Worm (Caenorhabditis elegans): ENCODE results near the gene srxa-5.

srxa-5 gene

ce11 chrIII:6489493-6489892 lies 43.3 kb upstream of the srxa-5 start, which contains the start of gene rpt-3:
Gene rpt-3, plus strand, starts transcription at chrIII:6489793.
- no peak for TF ChIP-seq ceh-28 (tag; optimal IDR thresholded peaks at IDR 0.05)
- no peak for TF ChIP-seq ztf-11 (tag; optimal IDR thresholded peaks at IDR 0.05)
- TF ChIP-seq elt-2 (tag; optimal IDR thresholded peaks at IDR 0.05): no peak
- no peak for TF ChIP-seq daf-12 (tag; optimal IDR thresholded peaks at IDR 0.05)
- TF ChIP-seq nhr-43 (tag; optimal IDR thresholded peaks at IDR 0.05; ENCODE audit: poor library complexity, severe bottlenecking): no peak
- no peak for TF ChIP-seq lin-15B (tag; optimal IDR thresholded peaks at IDR 0.05)
- no peak for TF ChIP-seq pha-4 (tag; optimal IDR thresholded peaks at IDR 0.05)

DNA sequence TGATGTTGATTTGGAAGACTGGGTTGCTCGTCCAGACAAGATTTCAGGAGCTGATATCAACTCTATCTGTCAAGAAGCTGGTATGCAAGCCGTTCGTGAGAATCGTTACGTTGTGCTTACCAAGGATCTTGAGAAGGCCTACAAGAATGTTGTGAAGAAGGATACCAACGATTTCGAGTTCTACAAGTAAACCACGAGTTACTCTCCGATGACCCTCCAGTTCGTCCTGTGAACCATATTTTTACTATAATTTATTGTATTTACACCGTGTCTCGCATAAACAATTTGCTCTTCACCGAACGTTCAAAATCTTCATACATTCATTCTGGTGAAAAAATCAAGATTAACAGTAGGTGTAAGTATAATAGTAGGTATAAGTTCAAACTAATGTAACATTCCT lies 41.8 kb upstream of the srxa-5 start:
- TF ChIP-seq jun-1 (tag; optimal IDR thresholded peaks at IDR 0.05): no peak
- TF ChIP-seq hmg-11 (tag; optimal IDR thresholded peaks at IDR 0.05): no peak
- TF ChIP-seq ceh-16 (tag; optimal IDR thresholded peaks at IDR 0.05): no peak
- no peak for TF ChIP-seq ztf-4 (tag; optimal IDR thresholded peaks at IDR 0.05)
- no peak for TF ChIP-seq lin-15B (tag; optimal IDR thresholded peaks at IDR 0.05)
- TF ChIP-seq lsy-12 (tag; optimal IDR thresholded peaks at IDR 0.05): no peak
- no peak for TF ChIP-seq egl-5 (tag; optimal IDR thresholded peaks at IDR 0.05)
- TF ChIP-seq nhr-77 (tag; optimal IDR thresholded peaks at IDR 0.05): no peak

- TF ChIP-seq nhr-28 (tag; optimal IDR thresholded peaks at IDR 0.05) (no peak), mml-1 (tag; optimal IDR thresholded peaks at IDR 0.05) (no peak), lin-39 (tag; optimal IDR thresholded peaks at IDR 0.05) (no peak), fos-1 (tag; optimal IDR thresholded peaks at IDR 0.05) (no peak), zag-1 (tag; optimal IDR thresholded peaks at IDR 0.05) (no peak), ceh-28 (tag; optimal IDR thresholded peaks at IDR 0.05) (no peak), ztf-11 (tag; optimal IDR thresholded peaks at IDR 0.05) (no peak), nhr-67 (tag; optimal IDR thresholded peaks at IDR 0.05) (no peak)
Measured at ce11 chrIII:6492807-6493206, 39.9 kb upstream of the srxa-5 start, which contains the start of gene srb-11. Gene srb-11, minus strand, starts transcription at chrIII:6492907.

DNA sequence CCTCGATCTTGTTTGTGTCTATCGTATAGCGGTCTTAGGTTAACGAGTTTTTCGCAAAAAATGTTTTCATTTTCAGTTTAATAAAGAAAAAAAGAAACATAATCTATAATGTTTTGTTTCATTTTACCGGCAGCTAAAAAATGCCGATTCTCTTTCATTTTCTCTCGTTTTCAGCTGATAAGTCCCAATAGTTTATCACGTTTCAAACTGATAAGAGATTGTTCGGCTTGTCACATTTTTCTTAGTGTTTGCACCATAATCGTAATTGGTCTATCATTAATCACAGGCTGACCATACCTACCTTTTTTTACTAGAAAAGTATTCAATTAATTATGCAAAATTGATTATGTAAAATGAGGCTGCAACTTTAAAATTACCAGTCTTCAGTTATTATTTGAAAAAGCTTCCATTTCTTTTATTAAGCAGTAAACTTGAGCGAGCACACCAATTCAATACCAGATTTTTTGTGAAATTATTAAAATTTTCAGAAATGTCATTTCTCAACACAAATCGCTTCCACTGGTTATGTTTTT lies 37.5 kb upstream of the srxa-5 start, which contains the start of gene F23F12.13:
Gene F23F12.13, plus strand, starts transcription at position 483 of the 533 bp plus-strand sequence.
- no peak for TF ChIP-seq snpc-4 (tag; optimal IDR thresholded peaks at IDR 0.05)
- TF ChIP-seq ama-1 (optimal IDR thresholded peaks at IDR 0.05): no peak
- TF ChIP-seq eor-1 (tag; optimal IDR thresholded peaks at IDR 0.05): no peak
- no peak for TF ChIP-seq ceh-82 (tag; optimal IDR thresholded peaks at IDR 0.05)
- TF ChIP-seq pha-4 (tag; optimal IDR thresholded peaks at IDR 0.05): peak; percentile 23
- TF ChIP-seq elt-2 (tag; optimal IDR thresholded peaks at IDR 0.05): peak; percentile 85
- no peak for TF ChIP-seq unc-62 (GFP tag; optimal IDR thresholded peaks at IDR 0.05)
- peak; percentile 77 for TF ChIP-seq pqm-1 (tag; optimal IDR thresholded peaks at IDR 0.05)
- no peak for TF ChIP-seq nfya-1 (tag; optimal IDR thresholded peaks at IDR 0.05; ENCODE audit: insufficient read depth)
- TF ChIP-seq fkh-10 (GFP tag; optimal IDR thresholded peaks at IDR 0.05): no peak

ce11 chrIII:6498176-6498575 lies 34.6 kb upstream of the srxa-5 start, which contains the start of gene sdz-15:
Gene sdz-15, plus strand, starts transcription at chrIII:6498476.
- no peak for TF ChIP-seq mml-1 (tag; optimal IDR thresholded peaks at IDR 0.05)
- TF ChIP-seq fkh-2 (tag; optimal IDR thresholded peaks at IDR 0.05): no peak
- no peak for TF ChIP-seq mdl-1 (tag; optimal IDR thresholded peaks at IDR 0.05)
- TF ChIP-seq pha-4 (tag; optimal IDR thresholded peaks at IDR 0.05): no peak
- no peak for TF ChIP-seq tbx-2 (tag; optimal IDR thresholded peaks at IDR 0.05)
- no peak for TF ChIP-seq fos-1 (tag; optimal IDR thresholded peaks at IDR 0.05)
- no peak for TF ChIP-seq ama-1 (optimal IDR thresholded peaks at IDR 0.05)
- no peak for TF ChIP-seq nhr-67 (tag; optimal IDR thresholded peaks at IDR 0.05)
- TF ChIP-seq unc-39 (tag; optimal IDR thresholded peaks at IDR 0.05): no peak
- TF ChIP-seq jun-1 (tag; optimal IDR thresholded peaks at IDR 0.05): no peak
- no peak for TF ChIP-seq elt-3 (tag; optimal IDR thresholded peaks at IDR 0.05)

DNA sequence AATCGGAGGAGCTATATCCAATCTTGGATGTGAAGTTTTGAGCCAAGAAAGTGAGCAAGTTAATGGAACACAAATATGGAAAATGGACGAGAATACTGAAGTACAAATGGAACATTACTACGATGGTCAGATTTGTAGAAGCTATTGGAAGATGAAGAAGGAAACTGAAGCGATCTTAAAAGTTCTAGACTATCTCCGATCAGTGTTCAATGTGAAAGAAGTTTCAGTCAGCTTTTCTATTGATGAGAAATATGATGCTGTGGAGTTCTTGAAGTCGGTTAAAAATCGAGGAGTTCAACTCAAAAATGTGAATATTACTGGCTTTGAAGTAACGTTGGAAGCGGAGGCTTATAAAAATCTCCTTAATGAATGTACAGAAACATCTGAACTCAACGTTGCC lies 33.6 kb upstream of the srxa-5 start:
- TF ChIP-seq egl-5 (tag; optimal IDR thresholded peaks at IDR 0.05) (no peak), ztf-11 (tag; optimal IDR thresholded peaks at IDR 0.05) (no peak)

Data from whole organism, L3 larva.